Fruit fly (Drosophila melanogaster) whole organism, larva: Measurements from ENCODE around the gene CG12682.

Experiments used
- noc ChIP-seq: fragments of 200-800 bp; sonication (Bioruptor generic); optimal IDR thresholded peaks from 3 replicates; lab custom pipeline; 2019; ENCODE audit warnings: missing biosample characterization, mild to moderate bottlenecking, missing genetic modification characterization, moderate library complexity

Gene CG12682

dm6 chrX:4825674-4826073 lies at the start of gene CG12682:
Gene CG12682 (plus strand): TSS chrX:4825974.
- TF ChIP-seq noc (tag; lab: Kevin White, UChicago): no peak

dm6 chrX:4777275-4777674 lies 48.5 kb upstream of the CG12682 start, which contains the start of gene CG2871:
Gene CG2871 (minus strand): TSS chrX:4777375.
- TF ChIP-seq noc (tag; lab: Kevin White, UChicago): no peak

- TF ChIP-seq noc (tag; lab: Kevin White, UChicago): no peak
Observed at dm6 chrX:4782689-4783088, 43.1 kb upstream of the CG12682 start, which contains the start of gene CG15471. Gene CG15471 (minus strand): TSS chrX:4782789.

dm6 chrX:4783775-4784174 lies 42.0 kb upstream of the CG12682 start, which contains the start of gene CG6978:
Gene CG6978 (plus strand): TSS chrX:4784075.
- no peak for TF ChIP-seq noc (tag; lab: Kevin White, UChicago)

dm6 chrX:4804762-4805161 lies 21.0 kb upstream of the CG12682 start, which contains the start of gene CG2861:
Gene CG2861 (minus strand): TSS chrX:4804862.
- TF ChIP-seq noc (tag; lab: Kevin White, UChicago): no peak

dm6 chrX:4807826-4808225 lies 17.9 kb upstream of the CG12682 start:
- no peak for TF ChIP-seq noc (tag; lab: Kevin White, UChicago)

- no peak for TF ChIP-seq noc (tag; lab: Kevin White, UChicago)
Observed at dm6 chrX:4840548-4841098, 14.8 kb downstream of the CG12682 start, which contains the start of gene CG42594. Gene CG42594 (plus strand): TSS chrX:4840833.

dm6 chrX:4849376-4849775 lies 23.6 kb downstream of the CG12682 start:
- no peak for TF ChIP-seq noc (tag; lab: Kevin White, UChicago)

dm6 chrX:4860266-4860665 lies 34.5 kb downstream of the CG12682 start:
- no peak for TF ChIP-seq noc (tag; lab: Kevin White, UChicago)

dm6 chrX:4875370-4875769 lies 49.6 kb downstream of the CG12682 start, which contains the start of gene boil:
Gene boil (plus strand): TSS chrX:4875670.
- TF ChIP-seq noc (tag; lab: Kevin White, UChicago): no peak
